Fruit fly (Drosophila melanogaster) whole organism, embryonic: ENCODE measurements around the gene CG14715.

ENCODE experiments used
- CG11504 ChIP-seq: fragments of 200-800 bp; sonication (Bioruptor generic); optimal IDR thresholded peaks from 3 replicates; lab custom pipeline; 2019; ENCODE audit warnings: missing biosample characterization, mild to moderate bottlenecking, missing genetic modification characterization, moderate library complexity
- CG14441 ChIP-seq: fragments of 200-800 bp; sonication (Bioruptor generic); IDR thresholded peaks from 2 replicates; pipeline ENCODE4 v1.3.6; 2022; ENCODE audit warnings: missing biosample characterization, missing genetic modification characterization
- CG2120 ChIP-seq: fragments of 200-800 bp; sonication (Bioruptor generic); optimal IDR thresholded peaks from 3 replicates; lab custom pipeline; 2016; ENCODE audit warnings: missing biosample characterization, missing genetic modification characterization
- CG2889 ChIP-seq: fragments of 200-800 bp; sonication (Bioruptor generic); IDR thresholded peaks from 3 replicates; pipeline ENCODE4 v1.3.6; 2022; ENCODE audit warnings: missing biosample characterization, missing genetic modification characterization
- CG33213 ChIP-seq: fragments of 200-800 bp; sonication (Bioruptor generic); optimal IDR thresholded peaks from 3 replicates; lab custom pipeline; 2016; ENCODE audit warnings: missing biosample characterization, missing genetic modification characterization
- CG7963 ChIP-seq: fragments of 200-800 bp; sonication (Bioruptor generic); IDR thresholded peaks from 3 replicates; pipeline ENCODE4 v1.3.6; 2022; ENCODE audit warnings: missing biosample characterization, missing genetic modification characterization; ENCODE audit not compliant: partially characterized antibody
- CG8478 ChIP-seq: fragments of >200 bp; optimal IDR thresholded peaks from 2 replicates; lab custom pipeline; 2018
- CG9609 ChIP-seq: fragments of 200-800 bp; sonication (Bioruptor generic); optimal IDR thresholded peaks from 3 replicates; lab custom pipeline; 2016; ENCODE audit warnings: missing biosample characterization, missing genetic modification characterization
- Fer1 ChIP-seq: fragments of 200-800 bp; sonication (Bioruptor generic); optimal IDR thresholded peaks from 2 replicates; lab custom pipeline; 2017; ENCODE audit warnings: missing biosample characterization, mild to moderate bottlenecking, missing genetic modification characterization
- Opbp ChIP-seq: fragments of 200-800 bp; sonication (Bioruptor generic); IDR thresholded peaks from 3 replicates; pipeline ENCODE4 v1.3.6; 2022; ENCODE audit warnings: missing biosample characterization, missing genetic modification characterization; ENCODE audit not compliant: partially characterized antibody
- hkb ChIP-seq, 2 experiments: fragments of 200-800 bp in 1 of 2; fragments of >200 bp in 1 of 2; sonication (Bioruptor generic) in 1 of 2; IDR thresholded peaks in 1 of 2; optimal IDR thresholded peaks in 1 of 2; 2 replicates each; pipeline versions ENCODE4 v1.3.6 to Lab custom; 2017 to 2022; ENCODE audit warnings: missing biosample characterization in 1 of 2, missing genetic modification characterization in 1 of 2
- schlank ChIP-seq: fragments of 200-800 bp; sonication (Bioruptor generic); optimal IDR thresholded peaks from 2 replicates; lab custom pipeline; 2018; ENCODE audit warnings: missing biosample characterization, mild to moderate bottlenecking, missing genetic modification characterization

DNA sequence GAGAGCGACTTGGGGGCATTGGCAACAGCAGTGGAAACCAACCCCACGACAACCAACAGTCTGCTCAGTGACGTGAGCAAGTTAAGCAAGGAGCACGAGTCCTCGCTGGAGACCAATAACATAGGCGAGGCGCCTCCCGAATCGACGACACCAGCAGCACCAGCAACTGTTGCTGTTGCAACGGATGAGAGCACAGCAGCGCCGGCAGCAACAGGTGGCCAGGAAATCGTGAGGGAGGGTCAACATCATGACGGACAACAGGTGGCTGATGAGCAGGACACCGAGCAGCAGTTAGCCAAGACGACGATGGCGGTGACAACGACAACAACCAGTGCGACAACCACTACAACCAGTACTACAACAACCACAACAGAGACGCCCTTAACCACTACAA is 4.1 kb upstream of the CG14715 start:
- TF ChIP-seq CG7963 (GFP tag; lab: Robert Waterston, UW): no peak
- peak; percentile 83 for TF ChIP-seq CG8478 (lab: Kevin White, UChicago)
- no peak for TF ChIP-seq CG2120 (GFP tag; lab: Kevin White, UChicago)
- no peak for TF ChIP-seq CG11504
- TF ChIP-seq CG2889 (GFP tag; lab: Robert Waterston, UW): no peak
- TF ChIP-seq hkb (optimal IDR thresholded peaks at IDR 0.05; lab: Kevin White, UChicago): no peak
- no peak for TF ChIP-seq hkb (GFP tag; IDR thresholded peaks at IDR 0.05; lab: Robert Waterston, UW)
- no peak for TF ChIP-seq CG14441 (GFP tag; lab: Robert Waterston, UW)
- TF ChIP-seq schlank (tag; lab: Kevin White, UChicago): no peak
- no peak for TF ChIP-seq Fer1 (GFP tag; lab: Kevin White, UChicago)
- no peak for TF ChIP-seq Opbp (GFP tag; lab: Robert Waterston, UW)
- TF ChIP-seq CG33213 (GFP tag; lab: Kevin White, UChicago): no peak
- TF ChIP-seq CG9609 (GFP tag; lab: Kevin White, UChicago): no peak
